Fruit fly (Drosophila melanogaster): ENCODE data around the gene Alp9.

- no peak for TF ChIP-seq CG14655 (GFP tag; optimal IDR thresholded peaks at IDR 0.05)
- no peak for TF ChIP-seq D1 (tag; optimal IDR thresholded peaks at IDR 0.05)
- no peak for TF ChIP-seq CG8301 (tag; optimal IDR thresholded peaks at IDR 0.05)
- TF ChIP-seq Ets98B (GFP tag; IDR thresholded peaks at IDR 0.05): no peak
- TF ChIP-seq Pif1A (GFP tag; optimal IDR thresholded peaks at IDR 0.05): no peak
- no peak for TF ChIP-seq rn (GFP tag; IDR thresholded peaks at IDR 0.05)
- no peak for TF ChIP-seq CG12605 (GFP tag; IDR thresholded peaks at IDR 0.05)
- no peak for TF ChIP-seq fd96Ca (GFP tag; IDR thresholded peaks at IDR 0.05)
- no peak for TF ChIP-seq CG13204 (GFP tag; optimal IDR thresholded peaks at IDR 0.05)
Measured at dm6 chr3L:5599592-5599991, 4.2 kb downstream of the Alp9 start, which contains the start of gene CG10591.
